Worm (Caenorhabditis elegans) whole organism, L1 larva: ENCODE measurements around the gene nspa-8.

Experiments used
- C34B4.2 ChIP-seq: sonication (generic microtip); optimal IDR thresholded peaks from 2 replicates; lab custom pipeline; 2017; ENCODE audit warnings: mild to moderate bottlenecking, missing genetic modification characterization, missing compliant biosample characterization
- F16B12.6 ChIP-seq: fragments of 150-350 bp; optimal IDR thresholded peaks from 2 replicates; lab custom pipeline; 2014; ENCODE audit warnings: missing biosample characterization, missing genetic modification characterization
- aha-1 ChIP-seq: fragments of 150-350 bp; optimal IDR thresholded peaks from 2 replicates; lab custom pipeline; 2014; ENCODE audit warnings: missing biosample characterization, missing genetic modification characterization
- alr-1 ChIP-seq: fragments of 200-800 bp; sonication (Bioruptor generic); optimal IDR thresholded peaks from 2 replicates; lab custom pipeline; 2018; ENCODE audit warnings: borderline replicate concordance, mild to moderate bottlenecking, missing genetic modification characterization, missing compliant biosample characterization
- blmp-1 ChIP-seq: fragments of 150-350 bp; optimal IDR thresholded peaks from 2 replicates; lab custom pipeline; 2014; ENCODE audit warnings: missing biosample characterization, missing genetic modification characterization
- ceh-88 ChIP-seq: fragments of 200-800 bp; sonication (Bioruptor generic); IDR thresholded peaks from 2 replicates; pipeline ENCODE4 v1.3.6; 2022; ENCODE audit warnings: missing genetic modification characterization, missing compliant biosample characterization
- ceh-90 ChIP-seq: sonication (generic microtip); optimal IDR thresholded peaks from 2 replicates; lab custom pipeline; 2016; ENCODE audit warnings: missing genetic modification characterization, missing compliant biosample characterization
- ces-1 ChIP-seq: fragments of 150-350 bp; optimal IDR thresholded peaks from 2 replicates; lab custom pipeline; 2014; ENCODE audit warnings: missing biosample characterization, missing genetic modification reagents, missing genetic modification characterization
- dpl-1 ChIP-seq, 3 experiments: fragments of 150-350 bp in 2 of 3; sonication (generic microtip) in 1 of 3; optimal IDR thresholded peaks; 2 replicates each; lab custom pipeline; 2014 to 2017; ENCODE audit warnings: missing biosample characterization in 3 of 3, missing genetic modification characterization in 3 of 3, missing genetic modification reagents in 3 of 3
- dsc-1 ChIP-seq: sonication (generic microtip); optimal IDR thresholded peaks from 2 replicates; lab custom pipeline; 2016; ENCODE audit warnings: mild to moderate bottlenecking, missing genetic modification characterization, missing compliant biosample characterization
- efl-1 ChIP-seq, 4 experiments: fragments of 150-350 bp; optimal IDR thresholded peaks in 3 of 4; peaks in 1 of 4; 1 replicate in 1 of 4; 2 replicates in 3 of 4; lab custom pipeline; 2014; ENCODE audit warnings: missing biosample characterization in 2 of 4, missing genetic modification characterization in 2 of 4, missing genetic modification reagents in 2 of 4
- efl-3 ChIP-seq: fragments of 200-800 bp; sonication (Bioruptor generic); optimal IDR thresholded peaks from 2 replicates; lab custom pipeline; 2018; ENCODE audit warnings: mild to moderate bottlenecking, missing genetic modification characterization, missing compliant biosample characterization
- elt-2 ChIP-seq: sonication (generic microtip); optimal IDR thresholded peaks from 2 replicates; lab custom pipeline; 2016; ENCODE audit warnings: missing genetic modification characterization, mild to moderate bottlenecking, inconsistent platforms, missing compliant biosample characterization, missing genetic modification reagents
- elt-3 ChIP-seq, 6 experiments: fragments of 150-350 bp in 1 of 6; sonication (generic microtip); optimal IDR thresholded peaks; 2 replicates each; lab custom pipeline; 2017 to 2018; ENCODE audit warnings: missing biosample characterization in 6 of 6, missing genetic modification characterization in 6 of 6, inconsistent platforms in 1 of 6
- ets-5 ChIP-seq: fragments of 200-800 bp; sonication (Bioruptor generic); IDR thresholded peaks from 2 replicates; pipeline ENCODE4 v1.3.6; 2022; ENCODE audit warnings: missing genetic modification characterization, missing compliant biosample characterization
- fkh-10 ChIP-seq: sonication (generic microtip); optimal IDR thresholded peaks from 2 replicates; lab custom pipeline; 2017; ENCODE audit warnings: missing biosample characterization, missing genetic modification reagents, missing genetic modification characterization
- fkh-8 ChIP-seq: sonication (generic microtip); optimal IDR thresholded peaks from 2 replicates; lab custom pipeline; 2016; ENCODE audit warnings: mild to moderate bottlenecking, missing genetic modification characterization, missing compliant biosample characterization
- fos-1 ChIP-seq: fragments of 150-350 bp; optimal IDR thresholded peaks from 2 replicates; lab custom pipeline; 2014; ENCODE audit warnings: missing biosample characterization, missing genetic modification characterization
- hlh-17 ChIP-seq: fragments of 200-800 bp; sonication (Bioruptor generic); optimal IDR thresholded peaks from 2 replicates; lab custom pipeline; 2018; ENCODE audit warnings: missing genetic modification characterization, mild to moderate bottlenecking, missing compliant biosample characterization, moderate library complexity, borderline replicate concordance
- hpl-2 ChIP-seq: fragments of 150-350 bp; optimal IDR thresholded peaks from 2 replicates; lab custom pipeline; 2014; ENCODE audit warnings: missing biosample characterization, missing genetic modification reagents, missing genetic modification characterization
- irx-1 ChIP-seq: sonication (generic microtip); optimal IDR thresholded peaks from 2 replicates; lab custom pipeline; 2016; ENCODE audit warnings: missing genetic modification characterization, missing compliant biosample characterization
- jun-1 ChIP-seq: fragments of 150-350 bp; optimal IDR thresholded peaks from 2 replicates; lab custom pipeline; 2014; ENCODE audit warnings: missing biosample characterization, missing genetic modification reagents, missing genetic modification characterization
- lin-13 ChIP-seq: fragments of 150-350 bp; optimal IDR thresholded peaks from 2 replicates; lab custom pipeline; 2014; ENCODE audit warnings: missing biosample characterization, missing genetic modification reagents, missing genetic modification characterization
- lin-15B ChIP-seq: fragments of 150-350 bp; sonication (generic microtip); optimal IDR thresholded peaks from 3 replicates; lab custom pipeline; 2014; ENCODE audit warnings: missing biosample characterization, missing genetic modification characterization
- lsy-2 ChIP-seq, 2 experiments: fragments of 150-350 bp; optimal IDR thresholded peaks; 2 replicates each; lab custom pipeline; 2014; ENCODE audit warnings: missing biosample characterization in 2 of 2, missing genetic modification characterization in 2 of 2
- mab-9 ChIP-seq: fragments of 200-800 bp; sonication (Bioruptor generic); IDR thresholded peaks from 2 replicates; pipeline ENCODE4 v1.3.6; 2022; ENCODE audit warnings: missing genetic modification reagents, missing genetic modification characterization, missing compliant biosample characterization
- mdl-1 ChIP-seq, 2 experiments: fragments of 150-350 bp; optimal IDR thresholded peaks; 2 replicates each; lab custom pipeline; 2014 to 2017; ENCODE audit warnings: missing biosample characterization in 2 of 2, missing genetic modification characterization in 2 of 2, inconsistent platforms in 1 of 2
- mef-2 ChIP-seq: fragments of 150-350 bp; optimal IDR thresholded peaks from 2 replicates; lab custom pipeline; 2014; ENCODE audit warnings: missing biosample characterization, missing genetic modification characterization
- mep-1 ChIP-seq: fragments of 150-350 bp; optimal IDR thresholded peaks from 2 replicates; lab custom pipeline; 2014; ENCODE audit warnings: missing biosample characterization, missing genetic modification characterization
- nhr-11 ChIP-seq: fragments of 150-350 bp; optimal IDR thresholded peaks from 2 replicates; lab custom pipeline; 2014; ENCODE audit warnings: missing biosample characterization, missing genetic modification characterization
- nhr-237 ChIP-seq: fragments of 150-350 bp; optimal IDR thresholded peaks from 2 replicates; lab custom pipeline; 2014; ENCODE audit warnings: missing biosample characterization, missing genetic modification characterization
- nhr-28 ChIP-seq: fragments of 150-350 bp; optimal IDR thresholded peaks from 2 replicates; lab custom pipeline; 2014; ENCODE audit warnings: missing biosample characterization, missing genetic modification characterization
- nhr-47 ChIP-seq: sonication (generic microtip); optimal IDR thresholded peaks from 2 replicates; lab custom pipeline; 2016; ENCODE audit warnings: mild to moderate bottlenecking, missing genetic modification characterization, moderate library complexity, missing compliant biosample characterization
- nhr-76 ChIP-seq: sonication (generic microtip); optimal IDR thresholded peaks from 2 replicates; lab custom pipeline; 2017; ENCODE audit warnings: missing biosample characterization, missing genetic modification characterization
- nhr-77 ChIP-seq: fragments of 150-350 bp; optimal IDR thresholded peaks from 2 replicates; lab custom pipeline; 2014; ENCODE audit warnings: missing biosample characterization, missing genetic modification characterization
- nhr-84 ChIP-seq: sonication (generic microtip); optimal IDR thresholded peaks from 2 replicates; lab custom pipeline; 2017; ENCODE audit warnings: missing biosample characterization, missing genetic modification characterization
- nhr-85 ChIP-seq: sonication (generic microtip); peaks from one replicate; lab custom pipeline; 2016; ENCODE audit warnings: missing genetic modification characterization, inconsistent platforms, missing compliant biosample characterization
- pqm-1 ChIP-seq: sonication (generic microtip); optimal IDR thresholded peaks from 3 replicates; lab custom pipeline; 2017; ENCODE audit warnings: missing biosample characterization, missing genetic modification characterization
- rnt-1 ChIP-seq: sonication (generic microtip); optimal IDR thresholded peaks from 2 replicates; lab custom pipeline; 2016; ENCODE audit warnings: mild to moderate bottlenecking, missing genetic modification characterization, moderate library complexity, missing compliant biosample characterization
- skn-1 ChIP-seq: fragments of 150-350 bp; optimal IDR thresholded peaks from 2 replicates; lab custom pipeline; 2014; ENCODE audit warnings: missing biosample characterization, missing genetic modification characterization
- snu-23 ChIP-seq: sonication (generic microtip); optimal IDR thresholded peaks from 2 replicates; lab custom pipeline; 2016; ENCODE audit warnings: missing genetic modification characterization, missing compliant biosample characterization
- tbx-2 ChIP-seq: sonication (generic microtip); optimal IDR thresholded peaks from 2 replicates; lab custom pipeline; 2016; ENCODE audit warnings: missing genetic modification characterization, missing compliant biosample characterization
- unc-130 ChIP-seq: fragments of 150-350 bp; optimal IDR thresholded peaks from 2 replicates; lab custom pipeline; 2017; ENCODE audit warnings: missing biosample characterization, missing genetic modification characterization, inconsistent platforms
- unc-30 ChIP-seq: sonication (generic microtip); optimal IDR thresholded peaks from 2 replicates; lab custom pipeline; 2017; ENCODE audit warnings: missing biosample characterization, missing genetic modification characterization
- unc-86 ChIP-seq: sonication (generic microtip); optimal IDR thresholded peaks from 2 replicates; lab custom pipeline; 2016; ENCODE audit warnings: missing genetic modification characterization, missing compliant biosample characterization
- unc-98 ChIP-seq: fragments of 200-800 bp; sonication (Bioruptor generic); IDR thresholded peaks from 2 replicates; pipeline ENCODE4 v1.3.6; 2022; ENCODE audit warnings: missing genetic modification characterization, missing compliant biosample characterization
- vab-15 ChIP-seq: sonication (generic microtip); optimal IDR thresholded peaks from 2 replicates; lab custom pipeline; 2017; ENCODE audit warnings: missing genotype, mild to moderate bottlenecking, missing genetic modification characterization, missing compliant biosample characterization
- zip-4 ChIP-seq: fragments of 200-800 bp; sonication (Bioruptor generic); optimal IDR thresholded peaks from 2 replicates; lab custom pipeline; 2018; ENCODE audit warnings: mild to moderate bottlenecking, missing genetic modification characterization, moderate library complexity, missing compliant biosample characterization

The nspa-8 gene

ce11 chrV:14784787-14785186 is 42.1 kb downstream of the nspa-8 start:
- TF ChIP-seq mdl-1 (tag; optimal IDR thresholded peaks at IDR 0.05; lab: Kevin White, UChicago) (no peak), efl-1 (optimal IDR thresholded peaks at IDR 0.05; lab: Kevin White, UChicago) (no peak), efl-1 (GFP tag; optimal IDR thresholded peaks at IDR 0.05 in 1 of 2; lab: Kevin White, UChicago) (peak in 1 of 2 experiments; percentile 35), lsy-2 (tag; optimal IDR thresholded peaks at IDR 0.05; lab: Kevin White, UChicago) (no peak), dpl-1 (GFP tag; optimal IDR thresholded peaks at IDR 0.05; lab: Kevin White, UChicago) (peak in 1 of 3 experiments; percentile 12), ceh-88 (GFP tag; lab: Robert Waterston, UW) (no peak), unc-130 (tag; lab: Kevin White, UChicago) (no peak), aha-1 (tag; lab: Kevin White, UChicago) (no peak), irx-1 (tag; lab: Kevin White, UChicago) (no peak)

- TF ChIP-seq elt-3 (tag; optimal IDR thresholded peaks at IDR 0.05; lab: Kevin White, UChicago) (no peak), nhr-11 (no peak), dsc-1 (no peak), ces-1 (GFP tag; lab: Kevin White, UChicago) (no peak), mdl-1 (tag; optimal IDR thresholded peaks at IDR 0.05; lab: Kevin White, UChicago) (no peak), mab-9 (no peak), tbx-2 (tag; lab: Kevin White, UChicago) (no peak), nhr-84 (no peak), blmp-1 (tag; lab: Kevin White, UChicago) (no peak), mef-2 (tag; lab: Kevin White, UChicago) (no peak), lsy-2 (tag; optimal IDR thresholded peaks at IDR 0.05; lab: Kevin White, UChicago) (no peak), snu-23 (GFP tag; lab: Kevin White, UChicago) (no peak), jun-1 (tag; lab: Kevin White, UChicago) (no peak), alr-1 (tag; lab: Kevin White, UChicago) (no peak), fos-1 (tag; lab: Kevin White, UChicago) (no peak), mep-1 (tag; lab: Kevin White, UChicago) (no peak), lin-13 (GFP tag; lab: Kevin White, UChicago) (no peak), lin-15B (no peak), nhr-85 (tag; lab: Kevin White, UChicago) (no peak), rnt-1 (tag; lab: Kevin White, UChicago) (no peak)
These were observed 42.6 kb downstream of the nspa-8 start, which contains the start of gene Y50E8A.12 for ce11 chrV:14784160-14784774. Gene Y50E8A.12, minus strand, starts transcription at chrV:14784210.

- no peak for TF ChIP-seq ceh-90 (tag; lab: Kevin White, UChicago)
- no peak for TF ChIP-seq elt-2 (tag; lab: Kevin White, UChicago)
- no peak for TF ChIP-seq dsc-1
- TF ChIP-seq alr-1 (tag; lab: Kevin White, UChicago): no peak
- TF ChIP-seq rnt-1 (tag; lab: Kevin White, UChicago): no peak
- no peak for TF ChIP-seq pqm-1 (tag; lab: Kevin White, UChicago)
- no peak for TF ChIP-seq unc-86
- TF ChIP-seq nhr-237: no peak
- no peak for TF ChIP-seq nhr-76 (tag; lab: Kevin White, UChicago)
- TF ChIP-seq ceh-88 (GFP tag; lab: Robert Waterston, UW): no peak
- no peak for TF ChIP-seq lin-13 (GFP tag; lab: Kevin White, UChicago)
- TF ChIP-seq hpl-2: no peak
- no peak for TF ChIP-seq fos-1 (tag; lab: Kevin White, UChicago)
- TF ChIP-seq nhr-77 (tag; lab: Kevin White, UChicago): no peak
- TF ChIP-seq efl-3 (GFP tag; lab: Kevin White, UChicago): no peak
These were observed 45.7 kb downstream of the nspa-8 start, which contains the start of gene Y50E8A.11 for ce11 chrV:14781130-14781529. Gene Y50E8A.11, plus strand, starts transcription at chrV:14781430.

ce11 chrV:14779644-14780043 is 47.2 kb downstream of the nspa-8 start, which contains the start of the genes scrm-7 and Y50E8A.10:
Gene scrm-7, minus strand, starts transcription at chrV:14779744.
Gene Y50E8A.10, plus strand, starts transcription at chrV:14779996.
- no peak for TF ChIP-seq fkh-10 (GFP tag; lab: Kevin White, UChicago)
- TF ChIP-seq nhr-28 (tag; lab: Kevin White, UChicago): no peak
- TF ChIP-seq F16B12.6 (tag; lab: Kevin White, UChicago): no peak
- TF ChIP-seq nhr-47: no peak
- TF ChIP-seq C34B4.2: no peak
- TF ChIP-seq mef-2 (tag; lab: Kevin White, UChicago): no peak
- TF ChIP-seq skn-1: no peak
- no peak for TF ChIP-seq zip-4 (GFP tag; lab: Kevin White, UChicago)
- TF ChIP-seq vab-15 (tag; lab: Kevin White, UChicago): no peak
- no peak for TF ChIP-seq hlh-17
- TF ChIP-seq unc-30 (tag; lab: Kevin White, UChicago): no peak
- TF ChIP-seq ets-5 (GFP tag; lab: Robert Waterston, UW): no peak
- no peak for TF ChIP-seq dsc-1
- TF ChIP-seq fkh-8 (tag; lab: Kevin White, UChicago): no peak
- no peak for TF ChIP-seq unc-98 (GFP tag; lab: Robert Waterston, UW)
